Worm (Caenorhabditis elegans) whole organism, L4 larva: Measurements from ENCODE around the gene F36A4.2.

ENCODE experiments used
- F44E2.7 ChIP-seq: fragments of 200-800 bp; sonication (Bioruptor generic); IDR thresholded peaks from 2 replicates; pipeline ENCODE4 v2.1.2; 2022; ENCODE audit warnings: missing genetic modification characterization, missing compliant biosample characterization
- ceh-28 ChIP-seq: fragments of 150-350 bp; optimal IDR thresholded peaks from 2 replicates; lab custom pipeline; 2014; ENCODE audit warnings: missing biosample characterization, missing genetic modification reagents, missing genetic modification characterization
- ceh-32 ChIP-seq: sonication (generic microtip); optimal IDR thresholded peaks from 2 replicates; lab custom pipeline; 2016; ENCODE audit warnings: mild to moderate bottlenecking, missing genetic modification characterization, missing compliant biosample characterization; ENCODE audit not compliant: poor library complexity
- hlh-11 ChIP-seq: fragments of 200-800 bp; sonication (Bioruptor generic); optimal IDR thresholded peaks from 2 replicates; lab custom pipeline; 2018; ENCODE audit warnings: mild to moderate bottlenecking, missing genetic modification characterization, missing compliant biosample characterization
- lin-38 ChIP-seq: fragments of 200-800 bp; sonication (Bioruptor generic); IDR thresholded peaks from 2 replicates; pipeline ENCODE4 v1.3.6; 2022; ENCODE audit warnings: missing genetic modification reagents, missing genetic modification characterization, missing compliant biosample characterization
- lin-39 ChIP-seq: fragments of 150-350 bp; optimal IDR thresholded peaks from 2 replicates; lab custom pipeline; 2014; ENCODE audit warnings: missing biosample characterization, missing genetic modification reagents, missing genetic modification characterization
- madf-9 ChIP-seq: fragments of 200-800 bp; sonication (Bioruptor generic); conservative IDR thresholded peaks from 2 replicates; pipeline ENCODE4 v1.3.6; 2022; ENCODE audit warnings: missing genetic modification reagents, missing genetic modification characterization, missing compliant biosample characterization
- mxl-2 ChIP-seq: fragments of 200-800 bp; sonication (Bioruptor generic); conservative IDR thresholded peaks from 2 replicates; pipeline ENCODE4 v1.3.6; 2022; ENCODE audit warnings: missing genetic modification reagents, missing genetic modification characterization, missing compliant biosample characterization
- snpc-1.2 ChIP-seq: fragments of 200-800 bp; sonication (Bioruptor generic); IDR thresholded peaks from 2 replicates; pipeline ENCODE4 v1.3.6; 2022; ENCODE audit warnings: missing genetic modification reagents, missing genetic modification characterization, missing compliant biosample characterization
- unc-130 ChIP-seq: sonication (generic microtip); optimal IDR thresholded peaks from 2 replicates; lab custom pipeline; 2016; ENCODE audit warnings: missing genetic modification reagents, missing genetic modification characterization, missing compliant biosample characterization

The F36A4.2 gene

DNA sequence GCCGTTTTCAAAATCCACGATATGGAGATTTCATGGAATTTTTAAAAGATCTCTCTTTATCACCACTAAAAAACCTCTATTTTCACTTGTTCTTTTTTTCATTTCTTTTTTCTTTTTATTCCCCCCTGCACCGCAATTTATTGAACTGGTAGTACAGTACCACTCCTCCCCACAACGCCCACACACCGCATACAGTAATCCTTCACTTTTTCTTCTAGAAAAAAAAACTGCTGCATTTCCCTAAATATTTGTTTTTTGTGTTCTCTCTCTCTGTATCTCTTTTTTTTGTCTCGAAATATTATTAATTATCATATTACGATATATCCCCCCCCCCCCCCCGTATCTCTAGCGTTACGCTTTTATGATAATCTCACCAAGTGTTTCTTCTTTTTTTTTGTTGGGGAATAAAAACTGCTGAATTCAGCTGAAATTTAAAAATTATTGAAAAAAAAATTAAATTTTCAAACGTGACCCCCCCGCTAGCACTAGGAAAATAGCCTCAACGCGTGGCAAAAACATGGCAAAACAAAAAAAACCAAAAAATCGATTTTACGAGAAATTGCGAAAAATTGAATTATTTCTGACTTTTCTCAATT, 45.9 kb downstream of the F36A4.2 start, which contains the start of gene Y24D9B.1:
TSS of gene Y24D9B.1 (plus strand) at position 546 of the 596 bp plus-strand sequence.
- TF ChIP-seq lin-38 (GFP tag; lab: Robert Waterston, UW) (peak; percentile 27), mxl-2 (GFP tag; lab: Robert Waterston, UW) (no peak), hlh-11 (tag; lab: Kevin White, UChicago) (no peak), lin-39 (tag; lab: Kevin White, UChicago) (no peak)

DNA sequence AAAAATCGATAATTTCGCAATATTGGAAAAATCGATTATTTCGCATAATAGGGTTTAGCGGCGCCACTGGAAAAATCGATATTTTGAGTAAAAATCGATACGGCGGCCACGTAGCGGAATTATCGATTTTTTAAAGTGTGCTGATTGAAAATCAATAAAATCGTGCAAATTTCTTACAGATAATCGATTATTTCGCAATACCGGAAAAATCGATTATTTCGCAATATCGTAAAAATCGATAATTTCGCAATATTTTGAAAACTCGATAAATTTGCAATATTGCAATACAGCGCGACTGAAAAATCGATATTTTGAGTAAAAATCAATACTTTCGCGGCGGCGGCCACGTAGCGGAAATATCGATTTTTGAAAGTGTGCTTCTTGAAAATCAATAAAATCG, 46.6 kb downstream of the F36A4.2 start:
- TF ChIP-seq ceh-32 (tag; lab: Kevin White, UChicago): no peak
- TF ChIP-seq ceh-28 (tag; lab: Kevin White, UChicago): peak; percentile 95

DNA sequence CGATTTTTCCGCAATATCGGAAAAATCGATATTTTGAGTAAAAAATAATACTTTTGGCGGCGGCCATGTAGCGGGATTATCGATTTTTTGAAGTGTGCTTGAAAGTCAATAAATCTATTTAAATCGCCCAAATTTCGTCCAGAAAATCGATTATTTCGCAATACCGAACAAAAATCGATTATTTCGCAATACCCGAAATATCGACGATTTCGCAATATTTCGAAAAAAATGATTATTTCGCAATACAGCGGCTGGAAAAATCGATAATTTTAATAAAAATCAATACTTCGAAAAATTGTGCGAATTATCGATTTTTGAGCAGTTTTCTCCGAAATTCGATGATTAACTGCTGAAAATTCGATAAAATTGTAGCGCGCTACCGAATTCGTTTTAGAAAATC, 47.0 kb downstream of the F36A4.2 start:
- TF ChIP-seq madf-9: no peak
- TF ChIP-seq ceh-28 (tag; lab: Kevin White, UChicago): peak; percentile 43

ce11 chrIV:4319473-4319872, 48.4 kb downstream of the F36A4.2 start:
- TF ChIP-seq F44E2.7 (GFP tag; lab: Robert Waterston, UW): 0 out of 2 replicates have a peak, but pooled peaks have one; percentile 14
- TF ChIP-seq snpc-1.2 (GFP tag; lab: Robert Waterston, UW): 0 out of 2 replicates have a peak, but pooled peaks have one; percentile 8
- TF ChIP-seq lin-38 (GFP tag; lab: Robert Waterston, UW): 0 out of 2 replicates have a peak, but pooled peaks have one; percentile 11
- no peak for TF ChIP-seq unc-130 (GFP tag; lab: Kevin White, UChicago)
- peak; percentile 93 for TF ChIP-seq ceh-28 (tag; lab: Kevin White, UChicago)
- TF ChIP-seq, all 104 proteins: peak for 4
